Worm (Caenorhabditis elegans) whole organism, L1 larva: ENCODE results near the gene rab-37.

Source experiments
- C34B4.2 ChIP-seq: sonication (generic microtip); optimal IDR thresholded peaks from 2 replicates; lab custom pipeline; 2017; ENCODE audit warnings: mild to moderate bottlenecking, missing genetic modification characterization, missing compliant biosample characterization
- aha-1 ChIP-seq: fragments of 150-350 bp; optimal IDR thresholded peaks from 2 replicates; lab custom pipeline; 2014; ENCODE audit warnings: missing biosample characterization, missing genetic modification characterization
- ama-1 ChIP-seq: fragments of 150-350 bp; optimal IDR thresholded peaks from 2 replicates; lab custom pipeline; 2014
- blmp-1 ChIP-seq: fragments of 150-350 bp; optimal IDR thresholded peaks from 2 replicates; lab custom pipeline; 2014; ENCODE audit warnings: missing biosample characterization, missing genetic modification characterization
- ceh-63 ChIP-seq: fragments of 200-800 bp; sonication (Bioruptor generic); optimal IDR thresholded peaks from 2 replicates; lab custom pipeline; 2018; ENCODE audit warnings: mild to moderate bottlenecking, missing genetic modification characterization, missing compliant biosample characterization
- ceh-8 ChIP-seq: fragments of 200-800 bp; sonication (Bioruptor generic); optimal IDR thresholded peaks from 2 replicates; lab custom pipeline; 2018; ENCODE audit warnings: mild to moderate bottlenecking, missing genetic modification characterization, moderate library complexity, missing compliant biosample characterization
- ceh-88 ChIP-seq: fragments of 200-800 bp; sonication (Bioruptor generic); IDR thresholded peaks from 2 replicates; pipeline ENCODE4 v1.3.6; 2022; ENCODE audit warnings: missing genetic modification characterization, missing compliant biosample characterization
- ceh-90 ChIP-seq: sonication (generic microtip); optimal IDR thresholded peaks from 2 replicates; lab custom pipeline; 2016; ENCODE audit warnings: missing genetic modification characterization, missing compliant biosample characterization
- ces-1 ChIP-seq: fragments of 150-350 bp; optimal IDR thresholded peaks from 2 replicates; lab custom pipeline; 2014; ENCODE audit warnings: missing biosample characterization, missing genetic modification reagents, missing genetic modification characterization
- efl-3 ChIP-seq: fragments of 200-800 bp; sonication (Bioruptor generic); optimal IDR thresholded peaks from 2 replicates; lab custom pipeline; 2018; ENCODE audit warnings: mild to moderate bottlenecking, missing genetic modification characterization, missing compliant biosample characterization
- elt-2 ChIP-seq: sonication (generic microtip); optimal IDR thresholded peaks from 2 replicates; lab custom pipeline; 2016; ENCODE audit warnings: missing genetic modification characterization, mild to moderate bottlenecking, inconsistent platforms, missing compliant biosample characterization, missing genetic modification reagents
- fkh-10 ChIP-seq: sonication (generic microtip); optimal IDR thresholded peaks from 2 replicates; lab custom pipeline; 2017; ENCODE audit warnings: missing biosample characterization, missing genetic modification reagents, missing genetic modification characterization
- fkh-8 ChIP-seq: sonication (generic microtip); optimal IDR thresholded peaks from 2 replicates; lab custom pipeline; 2016; ENCODE audit warnings: mild to moderate bottlenecking, missing genetic modification characterization, missing compliant biosample characterization
- hlh-17 ChIP-seq: fragments of 200-800 bp; sonication (Bioruptor generic); optimal IDR thresholded peaks from 2 replicates; lab custom pipeline; 2018; ENCODE audit warnings: missing genetic modification characterization, mild to moderate bottlenecking, missing compliant biosample characterization, moderate library complexity, borderline replicate concordance
- hlh-4 ChIP-seq: sonication (generic microtip); optimal IDR thresholded peaks from 2 replicates; lab custom pipeline; 2016; ENCODE audit warnings: mild to moderate bottlenecking, missing genetic modification characterization, missing compliant biosample characterization
- hpl-2 ChIP-seq: fragments of 150-350 bp; optimal IDR thresholded peaks from 2 replicates; lab custom pipeline; 2014; ENCODE audit warnings: missing biosample characterization, missing genetic modification reagents, missing genetic modification characterization
- irx-1 ChIP-seq: sonication (generic microtip); optimal IDR thresholded peaks from 2 replicates; lab custom pipeline; 2016; ENCODE audit warnings: missing genetic modification characterization, missing compliant biosample characterization
- isw-1 ChIP-seq: fragments of 200-800 bp; sonication (Bioruptor generic); IDR thresholded peaks from 2 replicates; pipeline ENCODE4 v1.3.6; 2022; ENCODE audit warnings: missing genetic modification characterization, missing compliant biosample characterization
- jun-1 ChIP-seq: fragments of 150-350 bp; optimal IDR thresholded peaks from 2 replicates; lab custom pipeline; 2014; ENCODE audit warnings: missing biosample characterization, missing genetic modification reagents, missing genetic modification characterization
- lin-13 ChIP-seq: fragments of 150-350 bp; optimal IDR thresholded peaks from 2 replicates; lab custom pipeline; 2014; ENCODE audit warnings: missing biosample characterization, missing genetic modification reagents, missing genetic modification characterization
- lin-39 ChIP-seq: fragments of 150-350 bp; optimal IDR thresholded peaks from 2 replicates; lab custom pipeline; 2014; ENCODE audit warnings: missing biosample characterization, missing genetic modification reagents, missing genetic modification characterization
- lir-3 ChIP-seq: sonication (generic microtip); optimal IDR thresholded peaks from 2 replicates; lab custom pipeline; 2016; ENCODE audit warnings: mild to moderate bottlenecking, missing genetic modification characterization, moderate library complexity, missing compliant biosample characterization; ENCODE audit not compliant: poor library complexity
- lsy-2 ChIP-seq, 2 experiments: fragments of 150-350 bp; optimal IDR thresholded peaks; 2 replicates each; lab custom pipeline; 2014; ENCODE audit warnings: missing biosample characterization in 2 of 2, missing genetic modification characterization in 2 of 2
- mdl-1 ChIP-seq, 2 experiments: fragments of 150-350 bp; optimal IDR thresholded peaks; 2 replicates each; lab custom pipeline; 2014 to 2017; ENCODE audit warnings: missing biosample characterization in 2 of 2, missing genetic modification characterization in 2 of 2, inconsistent platforms in 1 of 2
- mep-1 ChIP-seq: fragments of 150-350 bp; optimal IDR thresholded peaks from 2 replicates; lab custom pipeline; 2014; ENCODE audit warnings: missing biosample characterization, missing genetic modification characterization
- nhr-11 ChIP-seq: fragments of 150-350 bp; optimal IDR thresholded peaks from 2 replicates; lab custom pipeline; 2014; ENCODE audit warnings: missing biosample characterization, missing genetic modification characterization
- nhr-12 ChIP-seq: sonication (generic microtip); optimal IDR thresholded peaks from 2 replicates; lab custom pipeline; 2017; ENCODE audit warnings: missing biosample characterization, missing genetic modification characterization
- nhr-19 ChIP-seq: fragments of 200-800 bp; sonication (Bioruptor generic); conservative IDR thresholded peaks from 2 replicates; pipeline ENCODE4 v1.3.6; 2022; ENCODE audit warnings: missing genetic modification characterization, missing compliant biosample characterization
- nhr-20 ChIP-seq: sonication (generic microtip); optimal IDR thresholded peaks from 2 replicates; lab custom pipeline; 2016; ENCODE audit warnings: mild to moderate bottlenecking, missing genetic modification characterization, missing compliant biosample characterization
- nhr-237 ChIP-seq: fragments of 150-350 bp; optimal IDR thresholded peaks from 2 replicates; lab custom pipeline; 2014; ENCODE audit warnings: missing biosample characterization, missing genetic modification characterization
- nhr-28 ChIP-seq: fragments of 150-350 bp; optimal IDR thresholded peaks from 2 replicates; lab custom pipeline; 2014; ENCODE audit warnings: missing biosample characterization, missing genetic modification characterization
- nhr-47 ChIP-seq: sonication (generic microtip); optimal IDR thresholded peaks from 2 replicates; lab custom pipeline; 2016; ENCODE audit warnings: mild to moderate bottlenecking, missing genetic modification characterization, moderate library complexity, missing compliant biosample characterization
- nhr-71 ChIP-seq: sonication (generic microtip); optimal IDR thresholded peaks from 2 replicates; lab custom pipeline; 2016; ENCODE audit warnings: mild to moderate bottlenecking, missing genetic modification characterization, moderate library complexity, missing compliant biosample characterization
- nhr-76 ChIP-seq: sonication (generic microtip); optimal IDR thresholded peaks from 2 replicates; lab custom pipeline; 2017; ENCODE audit warnings: missing biosample characterization, missing genetic modification characterization
- nhr-77 ChIP-seq: fragments of 150-350 bp; optimal IDR thresholded peaks from 2 replicates; lab custom pipeline; 2014; ENCODE audit warnings: missing biosample characterization, missing genetic modification characterization
- nhr-84 ChIP-seq: sonication (generic microtip); optimal IDR thresholded peaks from 2 replicates; lab custom pipeline; 2017; ENCODE audit warnings: missing biosample characterization, missing genetic modification characterization
- nhr-85 ChIP-seq: sonication (generic microtip); peaks from one replicate; lab custom pipeline; 2016; ENCODE audit warnings: missing genetic modification characterization, inconsistent platforms, missing compliant biosample characterization
- nhr-90 ChIP-seq: sonication (generic microtip); optimal IDR thresholded peaks from 2 replicates; lab custom pipeline; 2016; ENCODE audit warnings: mild to moderate bottlenecking, missing genetic modification characterization, missing compliant biosample characterization; ENCODE audit not compliant: poor library complexity
- pag-3 ChIP-seq: sonication (generic microtip); optimal IDR thresholded peaks from 2 replicates; lab custom pipeline; 2017; ENCODE audit warnings: missing genetic modification characterization, mild to moderate bottlenecking, missing compliant biosample characterization, antibody characterized with exemption, borderline replicate concordance; ENCODE audit not compliant: insufficient read depth
- rnt-1 ChIP-seq: sonication (generic microtip); optimal IDR thresholded peaks from 2 replicates; lab custom pipeline; 2016; ENCODE audit warnings: mild to moderate bottlenecking, missing genetic modification characterization, moderate library complexity, missing compliant biosample characterization
- skn-1 ChIP-seq: fragments of 150-350 bp; optimal IDR thresholded peaks from 2 replicates; lab custom pipeline; 2014; ENCODE audit warnings: missing biosample characterization, missing genetic modification characterization
- snu-23 ChIP-seq: sonication (generic microtip); optimal IDR thresholded peaks from 2 replicates; lab custom pipeline; 2016; ENCODE audit warnings: missing genetic modification characterization, missing compliant biosample characterization
- sox-4 ChIP-seq: sonication (generic microtip); optimal IDR thresholded peaks from 2 replicates; lab custom pipeline; 2016; ENCODE audit warnings: missing genetic modification characterization, missing compliant biosample characterization
- sptf-1 ChIP-seq: fragments of 150-350 bp; optimal IDR thresholded peaks from 2 replicates; lab custom pipeline; 2014; ENCODE audit warnings: missing biosample characterization, missing genetic modification characterization
- sup-37 ChIP-seq: fragments of 200-800 bp; sonication (Bioruptor generic); optimal IDR thresholded peaks from 2 replicates; lab custom pipeline; 2018; ENCODE audit warnings: mild to moderate bottlenecking, missing genetic modification characterization, missing compliant biosample characterization
- tbx-2 ChIP-seq: sonication (generic microtip); optimal IDR thresholded peaks from 2 replicates; lab custom pipeline; 2016; ENCODE audit warnings: missing genetic modification characterization, missing compliant biosample characterization
- tlp-1 ChIP-seq: fragments of 150-350 bp; optimal IDR thresholded peaks from 2 replicates; lab custom pipeline; 2014; ENCODE audit warnings: missing biosample characterization, missing genetic modification characterization
- unc-130 ChIP-seq: fragments of 150-350 bp; optimal IDR thresholded peaks from 2 replicates; lab custom pipeline; 2017; ENCODE audit warnings: missing biosample characterization, missing genetic modification characterization, inconsistent platforms
- unc-98 ChIP-seq: fragments of 200-800 bp; sonication (Bioruptor generic); IDR thresholded peaks from 2 replicates; pipeline ENCODE4 v1.3.6; 2022; ENCODE audit warnings: missing genetic modification characterization, missing compliant biosample characterization
- vab-15 ChIP-seq: sonication (generic microtip); optimal IDR thresholded peaks from 2 replicates; lab custom pipeline; 2017; ENCODE audit warnings: missing genotype, mild to moderate bottlenecking, missing genetic modification characterization, missing compliant biosample characterization
- zag-1 ChIP-seq: fragments of 150-350 bp; optimal IDR thresholded peaks from 2 replicates; lab custom pipeline; 2014; ENCODE audit warnings: missing biosample characterization, missing genetic modification characterization
- ztf-11 ChIP-seq, 2 experiments: sonication (generic microtip); optimal IDR thresholded peaks; 2 replicates each; lab custom pipeline; 2016 to 2017; ENCODE audit warnings: missing genetic modification characterization in 2 of 2, missing biosample characterization in 1 of 2, missing compliant biosample characterization in 1 of 2

rab-37 gene

ce11 chrX:4222200-4222599 is 13.5 kb downstream of the rab-37 start (continued):
- TF ChIP-seq mep-1 (tag; lab: Kevin White, UChicago): peak; percentile 49
- no peak for TF ChIP-seq nhr-11
- TF ChIP-seq tlp-1 (tag; lab: Kevin White, UChicago): no peak
- peak; percentile 28 for TF ChIP-seq rnt-1 (tag; lab: Kevin White, UChicago)

ce11 chrX:4219487-4219886 is 16.2 kb downstream of the rab-37 start:
- TF ChIP-seq mep-1 (tag; lab: Kevin White, UChicago): no peak
- TF ChIP-seq ceh-8: peak; percentile 38
- no peak for TF ChIP-seq mdl-1 (tag; optimal IDR thresholded peaks at IDR 0.05; lab: Kevin White, UChicago)
- peak; percentile 61 for TF ChIP-seq fkh-8 (tag; lab: Kevin White, UChicago)
- no peak for TF ChIP-seq nhr-28 (tag; lab: Kevin White, UChicago)
- peak; percentile 30 for TF ChIP-seq rnt-1 (tag; lab: Kevin White, UChicago)
- TF ChIP-seq nhr-76 (tag; lab: Kevin White, UChicago): no peak
- no peak for TF ChIP-seq efl-3 (GFP tag; lab: Kevin White, UChicago)
- peak; percentile 54 for TF ChIP-seq nhr-19 (GFP tag; lab: Robert Waterston, UW)
- no peak for TF ChIP-seq elt-2 (tag; lab: Kevin White, UChicago)
- TF ChIP-seq nhr-77: no peak
- no peak for TF ChIP-seq skn-1 (tag; lab: Kevin White, UChicago)
- peak; percentile 0 for TF ChIP-seq nhr-90 (tag; lab: Kevin White, UChicago)
- no peak for TF ChIP-seq fkh-10 (GFP tag; lab: Kevin White, UChicago)
- TF ChIP-seq vab-15 (tag; lab: Kevin White, UChicago): no peak
- TF ChIP-seq nhr-85 (tag; lab: Kevin White, UChicago): no peak
- TF ChIP-seq unc-130 (tag; lab: Kevin White, UChicago): no peak
- TF ChIP-seq nhr-12 (tag; lab: Kevin White, UChicago): no peak
- TF ChIP-seq irx-1 (tag; lab: Kevin White, UChicago): no peak
- TF ChIP-seq ceh-90 (tag; lab: Kevin White, UChicago): no peak
- no peak for TF ChIP-seq unc-98
- no peak for TF ChIP-seq blmp-1 (tag; lab: Kevin White, UChicago)
- no peak for TF ChIP-seq lin-39 (tag; lab: Kevin White, UChicago)
- no peak for TF ChIP-seq C34B4.2
- TF ChIP-seq nhr-47 (tag; lab: Kevin White, UChicago): peak; percentile 7
- TF ChIP-seq ama-1 (lab: Kevin White, UChicago): no peak
- TF ChIP-seq tlp-1 (tag; lab: Kevin White, UChicago): no peak
- TF ChIP-seq snu-23 (GFP tag; lab: Kevin White, UChicago): peak; percentile 43
- no peak for TF ChIP-seq zag-1
- TF ChIP-seq ceh-63: no peak
- no peak for TF ChIP-seq sup-37 (GFP tag; lab: Kevin White, UChicago)
- TF ChIP-seq ztf-11 (tag; optimal IDR thresholded peaks at IDR 0.05; lab: Kevin White, UChicago): no peak
- TF ChIP-seq nhr-71 (tag; lab: Kevin White, UChicago): peak; percentile 78
- TF ChIP-seq nhr-84 (tag; lab: Kevin White, UChicago): no peak
- TF ChIP-seq hpl-2 (GFP tag; lab: Kevin White, UChicago): no peak
- no peak for TF ChIP-seq hlh-17 (GFP tag; lab: Kevin White, UChicago)
- TF ChIP-seq lin-13 (GFP tag; lab: Kevin White, UChicago): no peak
- TF ChIP-seq sptf-1 (tag; lab: Kevin White, UChicago): no peak
- TF ChIP-seq nhr-20 (tag; lab: Kevin White, UChicago): peak; percentile 42
- TF ChIP-seq lir-3 (tag; lab: Kevin White, UChicago): no peak
- TF ChIP-seq nhr-237 (tag; lab: Kevin White, UChicago): no peak
- TF ChIP-seq lsy-2 (tag; optimal IDR thresholded peaks at IDR 0.05; lab: Kevin White, UChicago): peak; percentile 8 to 21
- TF ChIP-seq pag-3 (tag; lab: Kevin White, UChicago): no peak
- TF ChIP-seq tbx-2 (tag; lab: Kevin White, UChicago): no peak
- no peak for TF ChIP-seq jun-1 (tag; lab: Kevin White, UChicago)
- no peak for TF ChIP-seq isw-1 (GFP tag; lab: Robert Waterston, UW)
- no peak for TF ChIP-seq ces-1 (GFP tag; lab: Kevin White, UChicago)
- no peak for TF ChIP-seq sox-4
- no peak for TF ChIP-seq hlh-4
- no peak for TF ChIP-seq aha-1 (tag; lab: Kevin White, UChicago)
- TF ChIP-seq ceh-88 (GFP tag; lab: Robert Waterston, UW): no peak
